Worm (Caenorhabditis elegans): ENCODE results near the gene M88.3.

DNA sequence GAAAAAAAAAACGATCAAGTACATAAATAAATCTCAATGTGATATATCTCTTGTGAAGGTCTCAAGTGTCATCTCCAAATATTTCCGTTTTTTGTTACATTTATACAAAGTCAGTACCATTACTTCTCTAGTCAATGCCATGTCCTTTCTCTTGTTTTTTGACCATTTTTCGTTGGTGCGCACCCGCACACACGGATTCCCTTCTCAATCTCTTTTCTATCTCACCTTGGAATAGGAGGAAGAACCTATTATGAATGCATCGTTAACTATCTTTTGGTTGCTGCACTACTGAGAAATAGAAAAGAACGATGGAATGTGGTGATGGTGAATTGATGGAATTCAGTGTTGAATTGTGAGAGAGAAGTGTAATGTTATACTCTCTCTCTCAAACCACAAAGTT lies 27.1 kb downstream of the M88.3 start:
- no peak for TF ChIP-seq dao-5 (tag; optimal IDR thresholded peaks at IDR 0.05)
- TF ChIP-seq W03F9.2 (tag; optimal IDR thresholded peaks at IDR 0.05), result no peak
- TF ChIP-seq him-1 (tag; optimal IDR thresholded peaks at IDR 0.05), result no peak

Measured in whole organism, L4/young adult.